Fruit fly (Drosophila melanogaster) whole organism, embryonic: ENCODE data around the gene CG9920.

ENCODE experiments used
- Bgb ChIP-seq: fragments of 200-800 bp; sonication (Bioruptor generic); IDR thresholded peaks from 2 replicates; pipeline ENCODE4 v1.3.6; 2022; ENCODE audit warnings: missing biosample characterization, missing genetic modification characterization; ENCODE audit not compliant: partially characterized antibody
- CG10654 ChIP-seq: fragments of 200-800 bp; sonication (Bioruptor generic); optimal IDR thresholded peaks from 2 replicates; lab custom pipeline; 2016; ENCODE audit warnings: missing biosample characterization, missing genetic modification characterization
- CG12236 ChIP-seq: fragments of 200-800 bp; sonication (Bioruptor generic); optimal IDR thresholded peaks from 2 replicates; lab custom pipeline; 2016; ENCODE audit warnings: missing biosample characterization, missing genetic modification characterization
- CG14014 ChIP-seq: fragments of 200-800 bp; sonication (Bioruptor generic); IDR thresholded peaks from 2 replicates; pipeline ENCODE4 v1.3.6; 2022; ENCODE audit warnings: missing biosample characterization, missing genetic modification characterization
- CG14860 ChIP-seq: fragments of 200-800 bp; sonication (Bioruptor generic); IDR thresholded peaks from 3 replicates; pipeline ENCODE4 v1.3.6; 2022; ENCODE audit warnings: missing biosample characterization, missing genetic modification characterization; ENCODE audit not compliant: partially characterized antibody
- CG15073 ChIP-seq: fragments of 200-800 bp; sonication (Bioruptor generic); optimal IDR thresholded peaks from 2 replicates; lab custom pipeline; 2016; ENCODE audit warnings: missing biosample characterization, missing genetic modification characterization
- CG15514 ChIP-seq: fragments of 200-800 bp; sonication (Bioruptor generic); optimal IDR thresholded peaks from 3 replicates; lab custom pipeline; 2017; ENCODE audit warnings: missing biosample characterization, missing genetic modification characterization, mild to moderate bottlenecking, moderate library complexity, missing genetic modification reagents
- CG17385 ChIP-seq: fragments of 200-800 bp; sonication (Bioruptor generic); optimal IDR thresholded peaks from 3 replicates; lab custom pipeline; 2018; ENCODE audit warnings: missing biosample characterization, mild to moderate bottlenecking, missing genetic modification characterization
- CG2129 ChIP-seq: fragments of 200-800 bp; sonication (Bioruptor generic); IDR thresholded peaks from 2 replicates; pipeline ENCODE4 v1.3.6; 2022; ENCODE audit warnings: missing biosample characterization, missing genetic modification characterization; ENCODE audit not compliant: partially characterized antibody
- CG30020 ChIP-seq: fragments of 200-800 bp; optimal IDR thresholded peaks from 2 replicates; lab custom pipeline; 2019; ENCODE audit warnings: missing biosample characterization, mild to moderate bottlenecking, missing genetic modification characterization, moderate library complexity
- CG7786 ChIP-seq: fragments of 200-800 bp; sonication (Bioruptor generic); optimal IDR thresholded peaks from 2 replicates; lab custom pipeline; 2016; ENCODE audit warnings: missing biosample characterization, missing genetic modification characterization
- CG8089 ChIP-seq: fragments of 200-800 bp; sonication (Bioruptor generic); optimal IDR thresholded peaks from 3 replicates; lab custom pipeline; 2016; ENCODE audit warnings: missing biosample characterization, missing genetic modification characterization
- CG9215 ChIP-seq: fragments of 200-800 bp; sonication (Bioruptor generic); IDR thresholded peaks from 2 replicates; pipeline ENCODE4 v1.3.6; 2022; ENCODE audit warnings: missing biosample characterization, missing genetic modification characterization
- Camta ChIP-seq: fragments of 200-800 bp; sonication (Bioruptor generic); optimal IDR thresholded peaks from 2 replicates; lab custom pipeline; 2016; ENCODE audit warnings: missing biosample characterization, missing genetic modification characterization
- D ChIP-seq, 2 experiments: fragments of 200-800 bp in 1 of 2; fragments of >200 bp in 1 of 2; sonication (Bioruptor generic) in 1 of 2; optimal IDR thresholded peaks; 2 replicates in 1 of 2; 3 replicates in 1 of 2; lab custom pipeline; 2017; ENCODE audit warnings: mild to moderate bottlenecking in 1 of 2, missing biosample characterization in 1 of 2, missing genetic modification characterization in 1 of 2, missing genetic modification reagents in 1 of 2
- D19B ChIP-seq: fragments of 200-800 bp; sonication (Bioruptor generic); optimal IDR thresholded peaks from 2 replicates; lab custom pipeline; 2017; ENCODE audit warnings: missing biosample characterization, mild to moderate bottlenecking, missing genetic modification characterization
- Dbx ChIP-seq: fragments of 200-800 bp; sonication (Bioruptor generic); IDR thresholded peaks from 3 replicates; pipeline ENCODE4 v1.3.6; 2022; ENCODE audit warnings: missing biosample characterization, missing genetic modification characterization
- Dll ChIP-seq: fragments of 200-800 bp; sonication (Bioruptor generic); IDR thresholded peaks from 4 replicates; pipeline ENCODE4 v1.3.6; 2022; ENCODE audit warnings: missing biosample characterization, missing genetic modification characterization; ENCODE audit not compliant: partially characterized antibody
- Ets65A ChIP-seq: fragments of 200-800 bp; sonication (Bioruptor generic); peaks from one replicate; lab custom pipeline; 2016; ENCODE audit warnings: missing biosample characterization, missing genetic modification characterization
- Fer1 ChIP-seq: fragments of 200-800 bp; sonication (Bioruptor generic); optimal IDR thresholded peaks from 2 replicates; lab custom pipeline; 2017; ENCODE audit warnings: missing biosample characterization, mild to moderate bottlenecking, missing genetic modification characterization
- Fer2 ChIP-seq: fragments of 200-800 bp; sonication (Bioruptor generic); optimal IDR thresholded peaks from 2 replicates; lab custom pipeline; 2018; ENCODE audit warnings: missing biosample characterization, mild to moderate bottlenecking, missing genetic modification characterization, moderate library complexity
- HLH4C ChIP-seq: fragments of 200-800 bp; sonication (Bioruptor generic); IDR thresholded peaks from 3 replicates; pipeline ENCODE4 v1.3.6; 2022; ENCODE audit warnings: missing biosample characterization, missing genetic modification characterization; ENCODE audit not compliant: partially characterized antibody
- HLHmδ ChIP-seq: fragments of 200-800 bp; sonication (Bioruptor generic); optimal IDR thresholded peaks from 2 replicates; lab custom pipeline; 2018; ENCODE audit warnings: missing biosample characterization, mild to moderate bottlenecking, missing genetic modification characterization, moderate library complexity
- HmgZ ChIP-seq: fragments of 200-800 bp; sonication (Bioruptor generic); optimal IDR thresholded peaks from 2 replicates; lab custom pipeline; 2018; ENCODE audit warnings: missing biosample characterization, mild to moderate bottlenecking, missing genetic modification characterization
- Med ChIP-seq: fragments of 200-800 bp; sonication (Bioruptor generic); peaks from one replicate; lab custom pipeline; 2016; ENCODE audit warnings: missing biosample characterization, missing genetic modification characterization, mild to moderate bottlenecking, inconsistent platforms, moderate library complexity
- Nf-YB ChIP-seq: fragments of 200-800 bp; sonication (Bioruptor generic); optimal IDR thresholded peaks from 3 replicates; lab custom pipeline; 2019; ENCODE audit warnings: missing biosample characterization, mild to moderate bottlenecking, missing genetic modification characterization, moderate library complexity
- Pdp1 ChIP-seq, 2 experiments: fragments of 200-800 bp; sonication (Bioruptor generic); optimal IDR thresholded peaks; 3 replicates each; lab custom pipeline; 2016; ENCODE audit warnings: missing biosample characterization in 2 of 2, missing genetic modification characterization in 2 of 2, mild to moderate bottlenecking in 1 of 2, moderate library complexity in 1 of 2
- al ChIP-seq: fragments of 200-800 bp; sonication (Bioruptor generic); IDR thresholded peaks from 2 replicates; pipeline ENCODE4 v1.3.6; 2022; ENCODE audit warnings: missing biosample characterization, missing genetic modification characterization
- btn ChIP-seq: fragments of 200-800 bp; sonication (Bioruptor generic); optimal IDR thresholded peaks from 2 replicates; lab custom pipeline; 2016; ENCODE audit warnings: missing biosample characterization, missing genetic modification characterization
- cad ChIP-seq: fragments of >200 bp; optimal IDR thresholded peaks from 2 replicates; lab custom pipeline; 2017; ENCODE audit warnings: missing biosample characterization, missing genetic modification characterization
- caup ChIP-seq: fragments of 200-800 bp; sonication (Bioruptor generic); optimal IDR thresholded peaks from 3 replicates; lab custom pipeline; 2017; ENCODE audit warnings: missing biosample characterization, mild to moderate bottlenecking, missing genetic modification characterization, moderate library complexity; ENCODE audit not compliant: severe bottlenecking
- chn ChIP-seq: fragments of 200-800 bp; sonication (Bioruptor generic); optimal IDR thresholded peaks from 2 replicates; lab custom pipeline; 2016; ENCODE audit warnings: missing biosample characterization, missing genetic modification characterization
- crol ChIP-seq: fragments of 200-800 bp; sonication (Bioruptor generic); IDR thresholded peaks from 2 replicates; pipeline ENCODE4 v1.3.6; 2022; ENCODE audit warnings: missing biosample characterization, missing genetic modification characterization
- dati ChIP-seq: fragments of 200-800 bp; sonication (Bioruptor generic); IDR thresholded peaks from 2 replicates; pipeline ENCODE4 v1.3.6; 2022; ENCODE audit warnings: missing biosample characterization, missing genetic modification characterization
- gcm2 ChIP-seq: fragments of 200-800 bp; sonication (Bioruptor generic); optimal IDR thresholded peaks from 2 replicates; lab custom pipeline; 2016; ENCODE audit warnings: missing biosample characterization, missing genetic modification characterization
- ham ChIP-seq: fragments of 200-800 bp; sonication (Bioruptor generic); IDR thresholded peaks from 2 replicates; pipeline ENCODE4 v1.3.6; 2022; ENCODE audit warnings: missing biosample characterization, missing genetic modification characterization
- hb ChIP-seq: fragments of 200-800 bp; sonication (Bioruptor generic); IDR thresholded peaks from 3 replicates; pipeline ENCODE4 v1.3.6; 2022; ENCODE audit warnings: missing biosample characterization, missing genetic modification characterization; ENCODE audit not compliant: partially characterized antibody
- inv ChIP-seq: fragments of 200-800 bp; sonication (Bioruptor generic); IDR thresholded peaks from 2 replicates; pipeline ENCODE4 v1.3.6; 2022; ENCODE audit warnings: missing biosample characterization, missing genetic modification characterization; ENCODE audit not compliant: partially characterized antibody
- luna ChIP-seq: fragments of 200-800 bp; sonication (Bioruptor generic); optimal IDR thresholded peaks from 2 replicates; lab custom pipeline; 2016; ENCODE audit warnings: missing biosample characterization, missing genetic modification characterization
- nmo ChIP-seq: fragments of 200-800 bp; sonication (Bioruptor generic); optimal IDR thresholded peaks from 2 replicates; lab custom pipeline; 2018; ENCODE audit warnings: missing biosample characterization, mild to moderate bottlenecking, missing genetic modification characterization, moderate library complexity
- pum ChIP-seq: fragments of 200-800 bp; sonication (Bioruptor generic); optimal IDR thresholded peaks from 2 replicates; lab custom pipeline; 2016; ENCODE audit warnings: missing biosample characterization, missing genetic modification characterization
- scrt ChIP-seq: fragments of 200-800 bp; sonication (Bioruptor generic); optimal IDR thresholded peaks from 2 replicates; lab custom pipeline; 2018; ENCODE audit warnings: missing biosample characterization, mild to moderate bottlenecking, missing genetic modification characterization, moderate library complexity
- slp2 ChIP-seq: fragments of 200-800 bp; sonication (Bioruptor generic); optimal IDR thresholded peaks from 2 replicates; lab custom pipeline; 2016; ENCODE audit warnings: missing biosample characterization, missing genetic modification characterization
- tgo ChIP-seq: fragments of 200-800 bp; sonication (Bioruptor generic); IDR thresholded peaks from 3 replicates; pipeline ENCODE4 v1.3.6; 2022; ENCODE audit warnings: missing biosample characterization, missing genetic modification characterization
- tin ChIP-seq: fragments of 200-800 bp; sonication (Bioruptor generic); optimal IDR thresholded peaks from 3 replicates; lab custom pipeline; 2016; ENCODE audit warnings: missing biosample characterization, missing genetic modification characterization
- usp ChIP-seq: fragments of >200 bp; optimal IDR thresholded peaks from 2 replicates; lab custom pipeline; 2017; ENCODE audit warnings: missing biosample characterization, missing genetic modification characterization
- zen ChIP-seq: fragments of 200-800 bp; sonication (Bioruptor generic); optimal IDR thresholded peaks from 3 replicates; lab custom pipeline; 2018; ENCODE audit warnings: missing biosample characterization, mild to moderate bottlenecking, missing genetic modification characterization, moderate library complexity
- zf30C ChIP-seq: fragments of 200-800 bp; sonication (Bioruptor generic); optimal IDR thresholded peaks from 3 replicates; lab custom pipeline; 2018; ENCODE audit warnings: missing biosample characterization, mild to moderate bottlenecking, missing genetic modification characterization

The CG9920 gene

DNA sequence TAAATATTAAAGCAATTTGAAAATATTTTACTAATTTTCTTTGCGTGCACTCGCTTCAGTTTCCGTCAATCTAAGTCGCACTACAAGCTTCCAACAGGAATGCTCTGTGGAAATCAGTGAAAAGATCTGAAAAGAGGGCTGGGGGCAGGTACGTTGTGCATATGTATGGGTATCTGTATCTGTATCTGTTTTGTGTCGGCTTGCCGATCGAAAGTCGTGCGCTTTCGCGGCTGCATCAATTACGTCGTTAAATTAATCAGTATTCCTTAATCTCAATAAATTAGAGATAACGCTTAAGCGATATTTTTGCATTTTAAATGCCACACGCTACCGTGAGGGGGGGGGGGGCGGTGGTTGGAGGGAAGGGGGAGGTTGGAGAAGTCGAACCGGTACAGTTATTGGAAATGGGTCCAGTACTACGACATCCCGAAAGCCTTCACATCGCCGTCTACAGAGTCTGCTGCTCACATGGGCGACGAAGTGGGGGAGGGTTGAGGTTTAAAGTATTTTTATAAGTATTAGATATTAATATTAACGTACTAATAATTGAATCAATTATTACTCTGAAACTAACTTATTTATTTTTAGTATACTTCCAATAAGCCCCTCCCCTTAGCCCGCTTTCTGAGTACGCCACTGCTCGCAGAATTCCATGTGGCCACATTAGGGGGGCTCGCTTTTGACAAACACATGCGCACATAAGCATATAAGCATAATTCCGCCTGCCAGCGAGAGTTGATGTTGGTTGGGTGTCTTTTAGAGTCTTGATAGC lies 44.7 kb downstream of the CG9920 start (continued):
- TF ChIP-seq CG14860 (no peak), Fer1 (GFP tag; lab: Kevin White, UChicago) (peak; percentile 98), CG10654 (GFP tag; lab: Kevin White, UChicago) (peak; percentile 94), hb (no peak), nmo (peak; percentile 97), Pdp1 (GFP tag; optimal IDR thresholded peaks at IDR 0.05; lab: Kevin White, UChicago) (peak; percentile 73 to 81), CG8089 (GFP tag; lab: Kevin White, UChicago) (peak; percentile 45), HmgZ (tag; lab: Kevin White, UChicago) (peak; percentile 99), dati (GFP tag; lab: Robert Waterston, UW) (peak; percentile 91), zf30C (no peak), CG17385 (GFP tag; lab: Kevin White, UChicago) (peak; percentile 93), Ets65A (GFP tag; lab: Kevin White, UChicago) (peak; percentile 97), CG9215 (GFP tag; lab: Robert Waterston, UW) (peak; percentile 97), scrt (GFP tag; lab: Kevin White, UChicago) (peak; percentile 96), CG2129 (no peak), HLHmδ (GFP tag; lab: Kevin White, UChicago) (no peak), Nf-YB (GFP tag; lab: Kevin White, UChicago) (peak; percentile 84), btn (GFP tag; lab: Kevin White, UChicago) (peak; percentile 9), CG7786 (GFP tag; lab: Kevin White, UChicago) (peak; percentile 79), Med (GFP tag; lab: Kevin White, UChicago) (peak; percentile 97), usp (no peak), crol (peak; percentile 78), slp2 (peak; percentile 58), gcm2 (GFP tag; lab: Kevin White, UChicago) (peak; percentile 81), zen (tag; lab: Kevin White, UChicago) (peak; percentile 89), chn (peak; percentile 75), Fer2 (tag; lab: Kevin White, UChicago) (peak; percentile 96), D (optimal IDR thresholded peaks at IDR 0.05; lab: Kevin White, UChicago) (no peak), D (GFP tag; optimal IDR thresholded peaks at IDR 0.05; lab: Kevin White, UChicago) (peak; percentile 94), ham (GFP tag; lab: Robert Waterston, UW) (peak; percentile 94), CG12236 (no peak), inv (GFP tag; lab: Robert Waterston, UW) (no peak), CG14014 (GFP tag; lab: Robert Waterston, UW) (peak; percentile 98), HLH4C (no peak), Dbx (GFP tag; lab: Robert Waterston, UW) (peak; percentile 99), D19B (peak; percentile 94), Bgb (GFP tag; lab: Robert Waterston, UW) (no peak), CG30020 (tag; lab: Kevin White, UChicago) (peak; percentile 66), luna (GFP tag; lab: Kevin White, UChicago) (no peak), CG15514 (peak; percentile 94), cad (GFP tag; lab: Kevin White, UChicago) (no peak), tgo (peak; percentile 98), pum (peak; percentile 64), CG15073 (GFP tag; lab: Kevin White, UChicago) (peak; percentile 59), Dll (GFP tag; lab: Robert Waterston, UW) (no peak), tin (GFP tag; lab: Kevin White, UChicago) (peak; percentile 96), Camta (GFP tag; lab: Kevin White, UChicago) (peak; percentile 58), al (peak; percentile 99), caup (GFP tag; lab: Kevin White, UChicago) (peak; percentile 99)
